Fruit fly (Drosophila melanogaster) whole organism: ENCODE results near the gene Trm7-32.

Source experiments
- CG8478 ChIP-seq: fragments of >200 bp; optimal IDR thresholded peaks from 2 replicates; lab custom pipeline; 2018; ENCODE audit warnings: inconsistent platforms
- Dll ChIP-seq: fragments of >200 bp; optimal IDR thresholded peaks from 2 replicates; lab custom pipeline; 2017
- pan ChIP-seq: fragments of >200 bp; optimal IDR thresholded peaks from 2 replicates; lab custom pipeline; 2017
- psq ChIP-seq: fragments of >200 bp; optimal IDR thresholded peaks from 2 replicates; lab custom pipeline; 2017
- usp ChIP-seq: fragments of >200 bp; optimal IDR thresholded peaks from 2 replicates; lab custom pipeline; 2017; ENCODE audit warnings: missing biosample characterization, missing genetic modification characterization, mixed read lengths

DNA sequence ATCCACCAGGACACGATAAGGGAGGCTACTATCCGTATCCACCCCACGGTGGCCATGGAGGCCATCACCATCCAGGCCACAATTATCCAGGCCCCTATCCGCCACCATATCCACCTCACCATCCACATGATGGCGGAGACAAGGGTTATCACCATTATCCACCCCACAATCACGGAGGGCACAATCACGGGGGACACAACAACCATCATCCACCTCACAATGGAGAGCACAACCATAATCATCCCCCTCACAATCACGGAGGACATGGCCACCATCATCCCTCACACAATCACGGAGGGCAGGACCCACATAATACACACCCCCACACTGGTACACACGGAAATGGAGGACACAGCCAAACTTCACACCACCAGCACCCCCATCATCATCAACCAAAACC, 10.7 kb upstream of the Trm7-32 start:
- no peak for TF ChIP-seq psq
- TF ChIP-seq CG8478 (lab: Kevin White, UChicago), result no peak
- no peak for TF ChIP-seq pan (lab: Kevin White, UChicago)
- no peak for TF ChIP-seq Dll
- TF ChIP-seq usp (GFP tag; lab: Kevin White, UChicago), result no peak
